Fruit fly (Drosophila melanogaster): Measurements from ENCODE around the gene NTPase.

The NTPase gene

DNA sequence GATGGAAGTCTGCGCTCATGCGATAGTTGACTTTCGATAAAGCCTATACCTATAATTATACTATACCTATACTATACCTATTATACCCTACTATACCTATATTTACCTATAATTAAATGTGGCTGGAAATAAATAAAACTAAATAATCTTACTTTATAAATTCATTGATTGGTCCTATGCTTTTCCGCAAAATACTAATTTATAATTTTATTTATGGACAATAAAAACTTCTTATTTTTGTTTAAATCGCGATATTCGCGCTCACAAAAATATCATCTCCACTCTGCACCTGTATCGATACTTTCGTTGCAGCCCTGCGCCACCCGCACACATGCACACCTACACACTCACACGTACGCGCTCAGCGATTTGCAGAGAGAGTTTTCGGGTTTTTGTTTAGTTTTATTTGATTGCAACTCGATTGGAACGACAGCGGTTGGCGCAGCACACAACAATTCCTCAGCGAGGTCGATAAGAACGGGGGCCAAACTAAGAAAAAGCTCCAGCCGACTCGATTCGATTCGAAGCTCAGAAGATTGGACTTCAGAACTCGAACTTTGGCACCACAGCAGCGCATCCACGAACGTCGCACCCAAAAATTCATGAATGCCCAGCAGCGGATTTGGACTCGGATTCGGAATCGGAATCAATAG, 11.0 kb downstream of the NTPase start, which contains the start of gene CG8814 (continued):
- peak; percentile 79 for TF ChIP-seq amos (GFP tag; IDR thresholded peaks at IDR 0.05; ENCODE audit: partially characterized antibody)
- TF ChIP-seq CG13287 (GFP tag; IDR thresholded peaks at IDR 0.05; ENCODE audit: partially characterized antibody), result peak; percentile 80
- TF ChIP-seq Ravus (GFP tag; IDR thresholded peaks at IDR 0.05), result no peak
- TF ChIP-seq Spps (tag; optimal IDR thresholded peaks at IDR 0.05), result no peak
- no peak for TF ChIP-seq ash1 (GFP tag; optimal IDR thresholded peaks at IDR 0.05)
- peak; percentile 82 for TF ChIP-seq E2f2 (GFP tag; IDR thresholded peaks at IDR 0.05)
- no peak for TF ChIP-seq ro (GFP tag; IDR thresholded peaks at IDR 0.05)
- no peak for TF ChIP-seq CHES-1-like (GFP tag; optimal IDR thresholded peaks at IDR 0.05)
- TF ChIP-seq disco-r (GFP tag; optimal IDR thresholded peaks at IDR 0.05), result no peak
- peak; percentile 75 for TF ChIP-seq lab (GFP tag; optimal IDR thresholded peaks at IDR 0.05)
- TF ChIP-seq CG2712 (tag; optimal IDR thresholded peaks at IDR 0.05), result peak; percentile 75
- TF ChIP-seq pho (GFP tag; optimal IDR thresholded peaks at IDR 0.05), result peak; percentile 57
- no peak for TF ChIP-seq jing (GFP tag; optimal IDR thresholded peaks at IDR 0.05)
- TF ChIP-seq CG11504 (tag; optimal IDR thresholded peaks at IDR 0.05), result peak; percentile 72
- no peak for TF ChIP-seq CG12769 (tag; optimal IDR thresholded peaks at IDR 0.05)
- 0 out of 2 replicates have a peak, but pooled peaks have one; percentile 11 for TF ChIP-seq chm (GFP tag; IDR thresholded peaks at IDR 0.05)
- TF ChIP-seq CG4707 (GFP tag; optimal IDR thresholded peaks at IDR 0.05), result no peak
- peak; percentile 13 for TF ChIP-seq unpg (GFP tag; optimal IDR thresholded peaks at IDR 0.05)
- peak; percentile 8 for TF ChIP-seq Atf3 (GFP tag; optimal IDR thresholded peaks at IDR 0.05)
- peak; percentile 50 for TF ChIP-seq CG31388 (GFP tag; optimal IDR thresholded peaks at IDR 0.05)
- peak in 1 of 2 experiments; percentile 44 for TF ChIP-seq Pdp1 (GFP tag; optimal IDR thresholded peaks at IDR 0.05)
- peak; percentile 61 for TF ChIP-seq CG16815 (GFP tag; optimal IDR thresholded peaks at IDR 0.05)
- TF ChIP-seq CG9727 (GFP tag; optimal IDR thresholded peaks at IDR 0.05), result peak; percentile 79
- peak; percentile 96 for TF ChIP-seq cg (GFP tag; optimal IDR thresholded peaks at IDR 0.05)
- TF ChIP-seq Optix (GFP tag; IDR thresholded peaks at IDR 0.05), result no peak
- peak; percentile 65 for TF ChIP-seq CG12942 (GFP tag; optimal IDR thresholded peaks at IDR 0.05)
- TF ChIP-seq CG13775 (GFP tag; optimal IDR thresholded peaks at IDR 0.05), result peak; percentile 82
- TF ChIP-seq pita (GFP tag; optimal IDR thresholded peaks at IDR 0.05), result no peak
- TF ChIP-seq Kr (GFP tag; optimal IDR thresholded peaks at IDR 0.05), result no peak
- TF ChIP-seq maf-S (GFP tag; optimal IDR thresholded peaks at IDR 0.05), result peak; percentile 42
- TF ChIP-seq CG5953 (GFP tag; IDR thresholded peaks at IDR 0.05), result no peak
- TF ChIP-seq CG11696 (GFP tag; IDR thresholded peaks at IDR 0.05), result no peak
- peak in 1 of 2 experiments; percentile 41 for TF ChIP-seq insv (GFP tag; optimal IDR thresholded peaks at IDR 0.05)
- peak; percentile 77 for TF ChIP-seq CG2120 (GFP tag; optimal IDR thresholded peaks at IDR 0.05)
- peak; percentile 64 for TF ChIP-seq CG9437 (GFP tag; optimal IDR thresholded peaks at IDR 0.05)
- no peak for TF ChIP-seq fu2 (GFP tag; optimal IDR thresholded peaks at IDR 0.05)
- no peak for TF ChIP-seq CG2202 (tag; optimal IDR thresholded peaks at IDR 0.05)
- TF ChIP-seq CG18011 (GFP tag; optimal IDR thresholded peaks at IDR 0.05), result peak; percentile 28
- peak; percentile 96 to 98 for TF ChIP-seq tll (GFP tag; optimal IDR thresholded peaks at IDR 0.05)
- peak; percentile 41 for TF ChIP-seq caup (GFP tag; optimal IDR thresholded peaks at IDR 0.05; ENCODE audit: severe bottlenecking)
- TF ChIP-seq Scr (GFP tag; IDR thresholded peaks at IDR 0.05; ENCODE audit: partially characterized antibody), result peak; percentile 87
- no peak for TF ChIP-seq cad (GFP tag; optimal IDR thresholded peaks at IDR 0.05)
- TF ChIP-seq CG15696 (tag; optimal IDR thresholded peaks at IDR 0.05), result peak; percentile 74
- no peak for TF ChIP-seq TFAM (GFP tag; optimal IDR thresholded peaks at IDR 0.05)
- no peak for TF ChIP-seq Dip2 (GFP tag; IDR thresholded peaks at IDR 0.05)
- TF ChIP-seq Fer3 (tag; optimal IDR thresholded peaks at IDR 0.05), result peak; percentile 14
- no peak for TF ChIP-seq CG17612 (GFP tag; IDR thresholded peaks at IDR 0.05)
- peak; percentile 57 for TF ChIP-seq CG18619 (GFP tag; optimal IDR thresholded peaks at IDR 0.05)
- no peak for TF ChIP-seq Dfd (GFP tag; optimal IDR thresholded peaks at IDR 0.05)

Data from whole organism, embryonic.